Worm (Caenorhabditis elegans): ENCODE measurements around the gene K11H12.5.

- no peak for TF ChIP-seq W03F9.2 (tag; optimal IDR thresholded peaks at IDR 0.05)
- TF ChIP-seq dao-5 (tag; optimal IDR thresholded peaks at IDR 0.05): no peak
Measured at ce11 chrIV:630598-630997, 45.8 kb upstream of the K11H12.5 start.

All from whole organism, L4/young adult.